Fruit fly (Drosophila melanogaster) whole organism, embryonic: ENCODE data around the gene Atg5.

Experiments
- ATbp ChIP-seq: fragments of 200-800 bp; sonication (Bioruptor generic); optimal IDR thresholded peaks from 2 replicates; lab custom pipeline; 2017; ENCODE audit warnings: missing biosample characterization, mild to moderate bottlenecking, missing genetic modification characterization, missing genetic modification reagents
- Antp ChIP-seq: fragments of 200-800 bp; sonication (Bioruptor generic); optimal IDR thresholded peaks from 3 replicates; lab custom pipeline; 2016; ENCODE audit warnings: missing biosample characterization, missing genetic modification characterization
- B-H1 ChIP-seq: fragments of 200-800 bp; sonication (Bioruptor generic); IDR thresholded peaks from 3 replicates; pipeline ENCODE4 v1.3.6; 2022; ENCODE audit warnings: missing biosample characterization, missing genetic modification characterization
- C15 ChIP-seq: fragments of 200-800 bp; sonication (Bioruptor generic); IDR thresholded peaks from 3 replicates; pipeline ENCODE4 v1.3.6; 2022; ENCODE audit warnings: missing biosample characterization, missing genetic modification characterization
- CG11696 ChIP-seq: fragments of 200-800 bp; sonication (Bioruptor generic); IDR thresholded peaks from 2 replicates; pipeline ENCODE4 v1.3.6; 2022; ENCODE audit warnings: missing biosample characterization, missing genetic modification characterization
- CG11723 ChIP-seq: fragments of 200-800 bp; sonication (Bioruptor generic); optimal IDR thresholded peaks from 2 replicates; lab custom pipeline; 2017; ENCODE audit warnings: missing biosample characterization, mild to moderate bottlenecking, missing genetic modification characterization
- CG12391 ChIP-seq: fragments of 200-800 bp; sonication (Bioruptor generic); optimal IDR thresholded peaks from 3 replicates; lab custom pipeline; 2018; ENCODE audit warnings: missing biosample characterization, mild to moderate bottlenecking, missing genetic modification characterization, moderate library complexity
- CG17612 ChIP-seq: fragments of 200-800 bp; sonication (Bioruptor generic); IDR thresholded peaks from 2 replicates; pipeline ENCODE4 v1.3.6; 2022; ENCODE audit warnings: missing biosample characterization, missing genetic modification characterization
- CG2116 ChIP-seq: fragments of 200-800 bp; sonication (Bioruptor generic); optimal IDR thresholded peaks from 3 replicates; lab custom pipeline; 2018; ENCODE audit warnings: missing biosample characterization, mild to moderate bottlenecking, missing genetic modification characterization
- CG2199 ChIP-seq: fragments of 200-800 bp; sonication (Bioruptor generic); IDR thresholded peaks from 3 replicates; pipeline ENCODE4 v1.3.6; 2022; ENCODE audit warnings: missing biosample characterization, missing genetic modification characterization
- CG3065 ChIP-seq: fragments of 200-800 bp; sonication (Bioruptor generic); optimal IDR thresholded peaks from 2 replicates; lab custom pipeline; 2016; ENCODE audit warnings: missing biosample characterization, missing genetic modification characterization
- CG31224 ChIP-seq: fragments of 200-800 bp; sonication (Bioruptor generic); IDR thresholded peaks from 2 replicates; pipeline ENCODE4 v1.3.6; 2022; ENCODE audit warnings: missing biosample characterization, missing genetic modification characterization
- CG3163 ChIP-seq: fragments of 200-800 bp; sonication (Bioruptor generic); optimal IDR thresholded peaks from 3 replicates; lab custom pipeline; 2016; ENCODE audit warnings: missing biosample characterization, missing genetic modification characterization
- CG32532 ChIP-seq: fragments of 200-800 bp; sonication (Bioruptor generic); IDR thresholded peaks from 2 replicates; pipeline ENCODE4 v1.3.6; 2022; ENCODE audit warnings: missing biosample characterization, missing genetic modification characterization
- CG34376 ChIP-seq: fragments of 200-800 bp; sonication (Bioruptor generic); optimal IDR thresholded peaks from 2 replicates; lab custom pipeline; 2018; ENCODE audit warnings: missing biosample characterization, mild to moderate bottlenecking, missing genetic modification characterization
- CG7357 ChIP-seq: fragments of 200-800 bp; sonication (Bioruptor generic); IDR thresholded peaks from 3 replicates; pipeline ENCODE4 v1.3.6; 2022; ENCODE audit warnings: missing biosample characterization, missing genetic modification characterization
- CG7372 ChIP-seq: fragments of 200-800 bp; sonication (Bioruptor generic); IDR thresholded peaks from 2 replicates; pipeline ENCODE4 v1.3.6; 2022; ENCODE audit warnings: missing biosample characterization, missing genetic modification characterization
- CG7928 ChIP-seq: fragments of 200-800 bp; sonication (Bioruptor generic); optimal IDR thresholded peaks from 2 replicates; lab custom pipeline; 2017; ENCODE audit warnings: missing biosample characterization, mild to moderate bottlenecking, missing genetic modification characterization
- CG8478 ChIP-seq: fragments of >200 bp; optimal IDR thresholded peaks from 2 replicates; lab custom pipeline; 2018
- E2f1 ChIP-seq: fragments of 200-800 bp; sonication (Bioruptor generic); IDR thresholded peaks from 2 replicates; pipeline ENCODE4 v1.3.6; 2022; ENCODE audit warnings: missing biosample characterization, missing genetic modification characterization
- HHEX ChIP-seq: fragments of 200-800 bp; sonication (Bioruptor generic); optimal IDR thresholded peaks from 3 replicates; lab custom pipeline; 2017; ENCODE audit warnings: missing biosample characterization, mild to moderate bottlenecking, missing genetic modification characterization, missing genetic modification reagents
- HLH3B ChIP-seq: fragments of 200-800 bp; sonication (Bioruptor generic); IDR thresholded peaks from 2 replicates; pipeline ENCODE4 v1.3.6; 2022; ENCODE audit warnings: missing biosample characterization, missing genetic modification characterization
- Hmx ChIP-seq: fragments of 200-800 bp; sonication (Bioruptor generic); optimal IDR thresholded peaks from 2 replicates; lab custom pipeline; 2016; ENCODE audit warnings: missing biosample characterization, missing genetic modification characterization
- Med ChIP-seq: fragments of 200-800 bp; sonication (Bioruptor generic); peaks from one replicate; lab custom pipeline; 2016; ENCODE audit warnings: missing biosample characterization, missing genetic modification characterization, mild to moderate bottlenecking, inconsistent platforms, moderate library complexity
- NfI ChIP-seq: fragments of 200-800 bp; sonication (Bioruptor generic); optimal IDR thresholded peaks from 3 replicates; lab custom pipeline; 2018; ENCODE audit warnings: missing biosample characterization, mild to moderate bottlenecking, missing genetic modification characterization, moderate library complexity
- Ravus ChIP-seq: fragments of 200-800 bp; sonication (Bioruptor generic); IDR thresholded peaks from 2 replicates; pipeline ENCODE4 v1.3.6; 2022; ENCODE audit warnings: missing biosample characterization, missing genetic modification characterization
- Sox102F ChIP-seq: fragments of 200-800 bp; sonication (Bioruptor generic); optimal IDR thresholded peaks from 2 replicates; lab custom pipeline; 2018; ENCODE audit warnings: missing biosample characterization, mild to moderate bottlenecking, missing genetic modification characterization, moderate library complexity
- Vsx1 ChIP-seq: fragments of 200-800 bp; sonication (Bioruptor generic); optimal IDR thresholded peaks from 2 replicates; lab custom pipeline; 2017; ENCODE audit warnings: missing biosample characterization, mild to moderate bottlenecking, missing genetic modification characterization, missing genetic modification reagents
- ab ChIP-seq: fragments of 200-800 bp; sonication (Bioruptor generic); optimal IDR thresholded peaks from 2 replicates; lab custom pipeline; 2016; ENCODE audit warnings: missing biosample characterization, missing genetic modification characterization
- ara ChIP-seq: fragments of 200-800 bp; sonication (Bioruptor generic); IDR thresholded peaks from 2 replicates; pipeline ENCODE4 v1.3.6; 2022; ENCODE audit warnings: missing biosample characterization, missing genetic modification characterization
- cad ChIP-seq: fragments of >200 bp; optimal IDR thresholded peaks from 2 replicates; lab custom pipeline; 2017; ENCODE audit warnings: missing biosample characterization, missing genetic modification characterization
- da ChIP-seq: fragments of 200-800 bp; sonication (Bioruptor generic); optimal IDR thresholded peaks from 2 replicates; lab custom pipeline; 2016; ENCODE audit warnings: missing biosample characterization, missing genetic modification characterization
- disco-r ChIP-seq: fragments of 200-800 bp; sonication (Bioruptor generic); optimal IDR thresholded peaks from 2 replicates; lab custom pipeline; 2016; ENCODE audit warnings: missing biosample characterization, missing genetic modification characterization
- dmrt99B ChIP-seq: fragments of 200-800 bp; sonication (Bioruptor generic); optimal IDR thresholded peaks from 2 replicates; lab custom pipeline; 2018; ENCODE audit warnings: missing biosample characterization, mild to moderate bottlenecking, missing genetic modification characterization, moderate library complexity
- eyg ChIP-seq: fragments of 200-800 bp; sonication (Bioruptor generic); optimal IDR thresholded peaks from 3 replicates; lab custom pipeline; 2016; ENCODE audit warnings: missing biosample characterization, missing genetic modification characterization
- fd3F ChIP-seq: fragments of 200-800 bp; sonication (Bioruptor generic); optimal IDR thresholded peaks from 2 replicates; lab custom pipeline; 2018; ENCODE audit warnings: missing biosample characterization, mild to moderate bottlenecking, missing genetic modification characterization, moderate library complexity
- ken ChIP-seq: fragments of 200-800 bp; sonication (Bioruptor generic); IDR thresholded peaks from 3 replicates; pipeline ENCODE4 v1.3.6; 2022; ENCODE audit warnings: missing biosample characterization, missing genetic modification characterization
- lab ChIP-seq: fragments of 200-800 bp; sonication (Bioruptor generic); optimal IDR thresholded peaks from 3 replicates; lab custom pipeline; 2017; ENCODE audit warnings: missing biosample characterization, missing genetic modification characterization, mild to moderate bottlenecking, moderate library complexity, missing genetic modification reagents
- lola ChIP-seq, 3 experiments: fragments of >200 bp in 2 of 3; fragments of 200-800 bp in 1 of 3; sonication (Bioruptor generic) in 1 of 3; optimal IDR thresholded peaks; 2 replicates each; lab custom pipeline; 2017 to 2019; ENCODE audit warnings: missing biosample characterization in 3 of 3, missing genetic modification characterization in 3 of 3, mild to moderate bottlenecking in 1 of 3, moderate library complexity in 1 of 3
- nau ChIP-seq: fragments of 200-800 bp; sonication (Bioruptor generic); optimal IDR thresholded peaks from 3 replicates; lab custom pipeline; 2017; ENCODE audit warnings: missing biosample characterization, mild to moderate bottlenecking, missing genetic modification characterization, missing genetic modification reagents
- org-1 ChIP-seq: fragments of 200-800 bp; sonication (Bioruptor generic); optimal IDR thresholded peaks from 2 replicates; lab custom pipeline; 2017; ENCODE audit warnings: missing biosample characterization, missing genetic modification characterization
- pzg ChIP-seq: fragments of 200-800 bp; sonication (Bioruptor generic); optimal IDR thresholded peaks from 3 replicates; lab custom pipeline; 2018; ENCODE audit warnings: missing biosample characterization, mild to moderate bottlenecking, missing genetic modification characterization, moderate library complexity
- ranshi ChIP-seq: fragments of 200-800 bp; sonication (Bioruptor generic); IDR thresholded peaks from 2 replicates; pipeline ENCODE4 v1.3.6; 2022; ENCODE audit warnings: missing biosample characterization, missing genetic modification characterization
- sd ChIP-seq: fragments of 200-800 bp; sonication (Bioruptor generic); optimal IDR thresholded peaks from 3 replicates; lab custom pipeline; 2018; ENCODE audit warnings: missing biosample characterization, mild to moderate bottlenecking, missing genetic modification characterization, moderate library complexity
- shn ChIP-seq: fragments of 200-800 bp; sonication (Bioruptor generic); optimal IDR thresholded peaks from 3 replicates; lab custom pipeline; 2016; ENCODE audit warnings: missing biosample characterization, missing genetic modification characterization
- sug ChIP-seq: fragments of 200-800 bp; optimal IDR thresholded peaks from 2 replicates; lab custom pipeline; 2019; ENCODE audit warnings: missing biosample characterization, mild to moderate bottlenecking, missing genetic modification characterization, moderate library complexity
- wor ChIP-seq: fragments of 200-800 bp; sonication (Bioruptor generic); IDR thresholded peaks from 2 replicates; pipeline ENCODE4 v1.3.6; 2022; ENCODE audit warnings: missing biosample characterization, missing genetic modification characterization

The Atg5 gene

dm6 chrX:7337975-7338374 lies 14.4 kb upstream of the Atg5 start (continued):
- TF ChIP-seq CG7357 (GFP tag; lab: Robert Waterston, UW) (no peak), CG2199 (GFP tag; lab: Robert Waterston, UW) (peak; percentile 69; the same call in 2 of the 3 replicates), dmrt99B (tag; lab: Kevin White, UChicago) (no peak)

DNA sequence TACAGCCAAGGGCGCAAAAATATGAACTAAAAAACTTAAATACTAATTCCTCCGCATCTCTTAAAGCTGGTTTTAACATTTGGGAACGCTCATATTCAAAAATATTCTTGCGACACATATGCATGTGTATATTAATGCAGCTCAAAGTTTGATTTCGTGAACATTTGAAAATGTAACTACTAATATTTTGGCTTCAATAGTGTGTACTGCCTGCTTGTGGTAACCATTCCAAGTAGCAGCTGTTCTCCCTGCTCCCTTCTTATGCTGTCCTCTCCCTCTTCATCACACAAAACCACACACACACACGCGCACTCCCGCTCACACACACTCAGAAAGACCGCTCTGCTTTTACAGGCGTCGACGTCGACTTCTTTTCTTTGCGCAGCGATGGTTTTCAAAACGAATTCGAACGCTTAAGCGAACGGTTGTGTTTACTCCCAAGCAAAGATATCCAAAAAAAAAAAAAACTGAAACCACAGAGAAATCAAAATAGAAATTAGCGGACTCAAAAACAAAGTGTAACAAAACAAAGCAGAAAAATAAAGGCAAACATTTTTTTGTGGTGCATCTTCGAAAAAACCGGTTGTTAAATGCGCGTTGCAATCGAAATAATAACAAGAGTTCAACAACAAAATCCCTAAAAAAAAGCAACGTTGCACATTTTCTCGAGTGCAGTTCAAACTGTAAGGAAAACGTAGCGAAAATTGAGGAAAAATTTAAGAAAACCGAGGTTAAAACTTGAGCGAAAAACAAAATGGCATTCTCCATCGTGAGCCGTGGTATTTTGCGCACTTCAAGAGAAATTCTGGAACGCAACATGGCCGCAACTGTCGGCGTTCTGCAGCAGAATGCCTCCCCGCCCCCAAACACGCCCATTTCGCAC lies 13.6 kb upstream of the Atg5 start, which contains the start of gene CBP:
TSS of gene CBP (plus strand) at position 391 of the 883 bp plus-strand sequence.
- peak; percentile 97 for TF ChIP-seq shn (GFP tag; lab: Kevin White, UChicago)
- peak; percentile 100 for TF ChIP-seq Med (GFP tag; lab: Kevin White, UChicago)
- TF ChIP-seq da (GFP tag; lab: Kevin White, UChicago), result peak; percentile 97
- peak; percentile 95 for TF ChIP-seq wor
- TF ChIP-seq B-H1 (GFP tag; lab: Robert Waterston, UW), result peak; percentile 94
- peak; percentile 94 for TF ChIP-seq ranshi (GFP tag; lab: Robert Waterston, UW)
- TF ChIP-seq CG11723 (GFP tag; lab: Kevin White, UChicago), result peak; percentile 97
- TF ChIP-seq CG2116, result peak; percentile 83
- peak; percentile 90 for TF ChIP-seq sd (tag; lab: Kevin White, UChicago)
- peak; percentile 85 for TF ChIP-seq Hmx (GFP tag; lab: Kevin White, UChicago)
- peak; percentile 98 for TF ChIP-seq Antp
- TF ChIP-seq lola (GFP tag; optimal IDR thresholded peaks at IDR 0.05; lab: Kevin White, UChicago), result peak in 2 of 3 experiments; percentile 10 to 98
- TF ChIP-seq HLH3B (GFP tag; lab: Robert Waterston, UW), result peak; percentile 96
- peak; percentile 97 for TF ChIP-seq HHEX (GFP tag; lab: Kevin White, UChicago)
- TF ChIP-seq disco-r (GFP tag; lab: Kevin White, UChicago), result peak; percentile 94
- peak; percentile 89 for TF ChIP-seq CG31224
- TF ChIP-seq Vsx1 (GFP tag; lab: Kevin White, UChicago), result peak; percentile 92
- TF ChIP-seq lab (GFP tag; lab: Kevin White, UChicago), result peak; percentile 98
- no peak for TF ChIP-seq cad
- peak; percentile 98 for TF ChIP-seq nau (GFP tag; lab: Kevin White, UChicago)
- TF ChIP-seq CG11696, result peak; percentile 100
- TF ChIP-seq CG32532, result peak; percentile 94
- TF ChIP-seq C15 (GFP tag; lab: Robert Waterston, UW), result peak; percentile 81; the same call in 2 of the 3 replicates
- peak; percentile 99 for TF ChIP-seq ATbp
- TF ChIP-seq CG8478 (lab: Kevin White, UChicago), result no peak
- peak; percentile 90 for TF ChIP-seq CG7372 (GFP tag; lab: Robert Waterston, UW)
- peak; percentile 94 for TF ChIP-seq fd3F
- TF ChIP-seq ara (GFP tag; lab: Robert Waterston, UW), result peak; percentile 98
- peak; percentile 94 for TF ChIP-seq sug (tag; lab: Kevin White, UChicago)
- TF ChIP-seq NfI (GFP tag; lab: Kevin White, UChicago), result peak; percentile 97
- TF ChIP-seq CG34376, result peak; percentile 91
- TF ChIP-seq pzg (GFP tag; lab: Kevin White, UChicago), result peak; percentile 19
- peak; percentile 93 for TF ChIP-seq eyg (GFP tag; lab: Kevin White, UChicago)
- TF ChIP-seq E2f1 (GFP tag; lab: Robert Waterston, UW), result peak; percentile 95
- TF ChIP-seq CG7928, result peak; percentile 74
- TF ChIP-seq Sox102F (GFP tag; lab: Kevin White, UChicago), result peak; percentile 98
- TF ChIP-seq ab (GFP tag; lab: Kevin White, UChicago), result peak; percentile 91
- TF ChIP-seq CG12391 (tag; lab: Kevin White, UChicago), result peak; percentile 99
- peak; percentile 88 for TF ChIP-seq CG3163 (GFP tag; lab: Kevin White, UChicago)
- peak; percentile 98 for TF ChIP-seq org-1
- peak; percentile 94 for TF ChIP-seq ken
- peak; percentile 86 for TF ChIP-seq CG17612 (GFP tag; lab: Robert Waterston, UW)
- TF ChIP-seq Ravus (GFP tag; lab: Robert Waterston, UW), result peak; percentile 84
- peak; percentile 99 for TF ChIP-seq dmrt99B (tag; lab: Kevin White, UChicago)
- peak; percentile 94 for TF ChIP-seq CG3065 (GFP tag; lab: Kevin White, UChicago)
